Fruit fly (Drosophila melanogaster): ENCODE measurements around the gene CG33230.

dm6 chr3L:1569162-1569965, 48.9 kb upstream of the CG33230 start, which contains the start of gene Tmep:
- TF ChIP-seq CTCF (optimal IDR thresholded peaks at IDR 0.05) (no peak), CG8478 (optimal IDR thresholded peaks at IDR 0.05) (no peak)

Measured in S2 (cell line).